Worm (Caenorhabditis elegans) whole organism, L1 larva: ENCODE results near the gene srd-11.

Experiments
- C16A3.4 ChIP-seq: fragments of 150-350 bp; optimal IDR thresholded peaks from 2 replicates; lab custom pipeline; 2014; ENCODE audit warnings: missing biosample characterization, missing genetic modification characterization
- aha-1 ChIP-seq: fragments of 150-350 bp; optimal IDR thresholded peaks from 2 replicates; lab custom pipeline; 2014; ENCODE audit warnings: missing biosample characterization, missing genetic modification characterization
- alr-1 ChIP-seq: fragments of 200-800 bp; sonication (Bioruptor generic); optimal IDR thresholded peaks from 2 replicates; lab custom pipeline; 2018; ENCODE audit warnings: borderline replicate concordance, mild to moderate bottlenecking, missing genetic modification characterization, missing compliant biosample characterization
- aly-2 ChIP-seq: fragments of 150-350 bp; optimal IDR thresholded peaks from 2 replicates; lab custom pipeline; 2014; ENCODE audit warnings: missing biosample characterization, missing genetic modification characterization
- blmp-1 ChIP-seq: fragments of 150-350 bp; optimal IDR thresholded peaks from 2 replicates; lab custom pipeline; 2014; ENCODE audit warnings: missing biosample characterization, missing genetic modification characterization
- ceh-90 ChIP-seq: sonication (generic microtip); optimal IDR thresholded peaks from 2 replicates; lab custom pipeline; 2016; ENCODE audit warnings: missing genetic modification characterization, missing compliant biosample characterization
- ces-1 ChIP-seq: fragments of 150-350 bp; optimal IDR thresholded peaks from 2 replicates; lab custom pipeline; 2014; ENCODE audit warnings: missing biosample characterization, missing genetic modification reagents, missing genetic modification characterization
- dpl-1 ChIP-seq, 3 experiments: fragments of 150-350 bp in 2 of 3; sonication (generic microtip) in 1 of 3; optimal IDR thresholded peaks; 2 replicates each; lab custom pipeline; 2014 to 2017; ENCODE audit warnings: missing biosample characterization in 3 of 3, missing genetic modification characterization in 3 of 3, missing genetic modification reagents in 3 of 3
- dsc-1 ChIP-seq: sonication (generic microtip); optimal IDR thresholded peaks from 2 replicates; lab custom pipeline; 2016; ENCODE audit warnings: mild to moderate bottlenecking, missing genetic modification characterization, missing compliant biosample characterization
- egl-27 ChIP-seq, 2 experiments: fragments of 150-350 bp in 1 of 2; sonication (generic microtip); optimal IDR thresholded peaks; 3 replicates each; lab custom pipeline; 2017 to 2018; ENCODE audit warnings: missing biosample characterization in 2 of 2, missing genetic modification characterization in 2 of 2, missing genetic modification reagents in 2 of 2
- elt-2 ChIP-seq: sonication (generic microtip); optimal IDR thresholded peaks from 2 replicates; lab custom pipeline; 2016; ENCODE audit warnings: missing genetic modification characterization, mild to moderate bottlenecking, inconsistent platforms, missing compliant biosample characterization, missing genetic modification reagents
- irx-1 ChIP-seq: sonication (generic microtip); optimal IDR thresholded peaks from 2 replicates; lab custom pipeline; 2016; ENCODE audit warnings: missing genetic modification characterization, missing compliant biosample characterization
- lin-13 ChIP-seq: fragments of 150-350 bp; optimal IDR thresholded peaks from 2 replicates; lab custom pipeline; 2014; ENCODE audit warnings: missing biosample characterization, missing genetic modification reagents, missing genetic modification characterization
- lir-3 ChIP-seq: sonication (generic microtip); optimal IDR thresholded peaks from 2 replicates; lab custom pipeline; 2016; ENCODE audit warnings: mild to moderate bottlenecking, missing genetic modification characterization, moderate library complexity, missing compliant biosample characterization; ENCODE audit not compliant: poor library complexity
- lsy-2 ChIP-seq, 2 experiments: fragments of 150-350 bp; optimal IDR thresholded peaks; 2 replicates each; lab custom pipeline; 2014; ENCODE audit warnings: missing biosample characterization in 2 of 2, missing genetic modification characterization in 2 of 2
- mdl-1 ChIP-seq, 2 experiments: fragments of 150-350 bp; optimal IDR thresholded peaks; 2 replicates each; lab custom pipeline; 2014 to 2017; ENCODE audit warnings: missing biosample characterization in 2 of 2, missing genetic modification characterization in 2 of 2, inconsistent platforms in 1 of 2
- nhr-28 ChIP-seq: fragments of 150-350 bp; optimal IDR thresholded peaks from 2 replicates; lab custom pipeline; 2014; ENCODE audit warnings: missing biosample characterization, missing genetic modification characterization
- nhr-71 ChIP-seq: sonication (generic microtip); optimal IDR thresholded peaks from 2 replicates; lab custom pipeline; 2016; ENCODE audit warnings: mild to moderate bottlenecking, missing genetic modification characterization, moderate library complexity, missing compliant biosample characterization
- nhr-77 ChIP-seq: fragments of 150-350 bp; optimal IDR thresholded peaks from 2 replicates; lab custom pipeline; 2014; ENCODE audit warnings: missing biosample characterization, missing genetic modification characterization
- nhr-85 ChIP-seq: sonication (generic microtip); peaks from one replicate; lab custom pipeline; 2016; ENCODE audit warnings: missing genetic modification characterization, inconsistent platforms, missing compliant biosample characterization
- pag-3 ChIP-seq: sonication (generic microtip); optimal IDR thresholded peaks from 2 replicates; lab custom pipeline; 2017; ENCODE audit warnings: missing genetic modification characterization, mild to moderate bottlenecking, missing compliant biosample characterization, antibody characterized with exemption, borderline replicate concordance; ENCODE audit not compliant: insufficient read depth
- rnt-1 ChIP-seq: sonication (generic microtip); optimal IDR thresholded peaks from 2 replicates; lab custom pipeline; 2016; ENCODE audit warnings: mild to moderate bottlenecking, missing genetic modification characterization, moderate library complexity, missing compliant biosample characterization
- snu-23 ChIP-seq: sonication (generic microtip); optimal IDR thresholded peaks from 2 replicates; lab custom pipeline; 2016; ENCODE audit warnings: missing genetic modification characterization, missing compliant biosample characterization
- tbx-2 ChIP-seq: sonication (generic microtip); optimal IDR thresholded peaks from 2 replicates; lab custom pipeline; 2016; ENCODE audit warnings: missing genetic modification characterization, missing compliant biosample characterization
- tlp-1 ChIP-seq: fragments of 150-350 bp; optimal IDR thresholded peaks from 2 replicates; lab custom pipeline; 2014; ENCODE audit warnings: missing biosample characterization, missing genetic modification characterization
- unc-30 ChIP-seq: sonication (generic microtip); optimal IDR thresholded peaks from 2 replicates; lab custom pipeline; 2017; ENCODE audit warnings: missing biosample characterization, missing genetic modification characterization
- unc-62 ChIP-seq: fragments of 150-350 bp; optimal IDR thresholded peaks from 2 replicates; lab custom pipeline; 2014; ENCODE audit warnings: missing biosample characterization, missing genetic modification reagents, missing genetic modification characterization
- unc-98 ChIP-seq: fragments of 200-800 bp; sonication (Bioruptor generic); IDR thresholded peaks from 2 replicates; pipeline ENCODE4 v1.3.6; 2022; ENCODE audit warnings: missing genetic modification characterization, missing compliant biosample characterization
- zag-1 ChIP-seq: fragments of 150-350 bp; optimal IDR thresholded peaks from 2 replicates; lab custom pipeline; 2014; ENCODE audit warnings: missing biosample characterization, missing genetic modification characterization
- ztf-4 ChIP-seq: fragments of 150-350 bp; optimal IDR thresholded peaks from 2 replicates; lab custom pipeline; 2014; ENCODE audit warnings: missing biosample characterization, missing genetic modification characterization

The srd-11 gene

DNA sequence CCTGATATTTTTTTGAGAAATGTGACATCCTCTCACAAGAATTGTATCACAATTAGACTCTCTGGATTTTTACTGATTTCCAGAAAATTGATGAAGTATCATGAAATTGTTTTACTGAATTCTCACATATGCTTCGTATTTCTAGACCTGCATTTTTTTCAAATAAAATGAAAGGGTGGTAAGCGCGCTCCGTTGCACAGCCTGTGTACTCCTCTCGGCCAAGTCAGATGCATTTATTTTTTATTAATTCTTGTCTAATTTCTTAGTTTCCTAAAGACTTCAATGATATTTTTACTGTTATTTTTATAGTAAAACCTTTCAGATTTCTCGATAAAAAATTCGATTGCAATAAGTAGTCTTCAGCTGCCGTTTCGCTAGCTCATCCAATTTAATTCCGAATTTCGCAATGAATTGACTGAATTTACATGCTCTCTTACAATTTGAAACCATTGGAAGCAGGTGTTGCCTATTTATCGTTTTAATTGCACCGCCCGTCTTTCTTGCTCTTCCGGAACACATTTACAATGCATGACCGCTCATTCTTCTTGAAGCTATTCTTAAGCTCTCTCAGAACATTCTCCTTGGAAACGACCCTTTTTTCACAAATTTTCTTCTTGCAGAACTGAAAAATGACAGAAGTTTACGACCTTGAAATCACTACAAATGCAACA, 28.0 kb downstream of the srd-11 start, which contains the start of gene tbcb-1 (continued):
- no peak for TF ChIP-seq zag-1 (tag; lab: Kevin White, UChicago)
- no peak for TF ChIP-seq aly-2 (tag; lab: Kevin White, UChicago)
- TF ChIP-seq snu-23, result peak; percentile 56
- TF ChIP-seq nhr-77 (tag; lab: Kevin White, UChicago), result no peak
- TF ChIP-seq tlp-1 (tag; lab: Kevin White, UChicago), result no peak
- peak; percentile 37 for TF ChIP-seq blmp-1 (tag; lab: Kevin White, UChicago)
- TF ChIP-seq nhr-71 (tag; lab: Kevin White, UChicago), result peak; percentile 66
- peak; percentile 37 for TF ChIP-seq tbx-2 (tag; lab: Kevin White, UChicago)
- TF ChIP-seq pag-3 (tag; lab: Kevin White, UChicago), result no peak
- TF ChIP-seq ces-1 (GFP tag; lab: Kevin White, UChicago), result no peak
- TF ChIP-seq dpl-1 (GFP tag; optimal IDR thresholded peaks at IDR 0.05; lab: Kevin White, UChicago), result peak; percentile 33 to 74 (median 65)
- TF ChIP-seq rnt-1 (tag; lab: Kevin White, UChicago), result peak; percentile 58

DNA sequence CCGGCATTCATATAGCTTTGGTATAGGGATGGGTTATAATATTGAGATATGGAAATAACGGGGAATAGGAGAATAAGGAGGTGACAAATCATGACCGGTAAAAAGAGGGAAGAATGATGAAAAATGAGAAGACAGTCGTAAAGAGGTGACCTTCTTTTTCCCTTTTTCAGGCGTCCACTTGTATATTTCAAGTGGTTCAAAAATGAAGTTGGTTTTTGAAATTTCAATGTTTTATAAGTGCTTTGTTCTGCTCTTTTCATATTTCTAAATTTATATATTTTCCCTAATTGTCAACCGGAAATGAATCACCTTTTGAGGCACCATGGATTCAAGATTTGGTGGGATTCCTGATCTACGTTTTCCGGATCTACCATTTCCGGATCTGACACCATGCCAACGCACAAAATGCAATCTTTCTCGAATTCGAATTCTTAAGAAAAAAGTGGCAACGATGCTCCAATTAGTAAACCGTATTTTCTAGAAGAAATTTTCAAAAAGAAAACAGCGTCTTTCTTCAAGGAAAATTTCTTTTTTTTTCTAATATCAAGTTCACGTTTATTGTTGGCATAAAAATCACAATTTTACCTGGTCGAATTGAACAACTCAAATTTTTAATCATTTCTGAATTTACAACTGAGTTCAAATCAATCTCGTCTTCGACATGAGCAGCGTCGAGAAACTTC, 30.0 kb downstream of the srd-11 start, which contains the start of the genes F53F4.2 and F53F4.18:
F53F4.2 (minus strand) TSS at position 101 of the 683 bp plus-strand sequence.
F53F4.18 (plus strand) TSS at position 633 of the 683 bp plus-strand sequence.
- no peak for TF ChIP-seq irx-1 (tag; lab: Kevin White, UChicago)
- no peak for TF ChIP-seq unc-30 (tag; lab: Kevin White, UChicago)
- TF ChIP-seq unc-98 (GFP tag; lab: Robert Waterston, UW), result no peak
- no peak for TF ChIP-seq C16A3.4 (tag; lab: Kevin White, UChicago)
- TF ChIP-seq ceh-90 (tag; lab: Kevin White, UChicago), result no peak
- no peak for TF ChIP-seq snu-23
- TF ChIP-seq lsy-2 (tag; optimal IDR thresholded peaks at IDR 0.05; lab: Kevin White, UChicago), result no peak
- no peak for TF ChIP-seq aha-1
- TF ChIP-seq nhr-28 (tag; lab: Kevin White, UChicago), result no peak
- TF ChIP-seq lir-3, result no peak

DNA sequence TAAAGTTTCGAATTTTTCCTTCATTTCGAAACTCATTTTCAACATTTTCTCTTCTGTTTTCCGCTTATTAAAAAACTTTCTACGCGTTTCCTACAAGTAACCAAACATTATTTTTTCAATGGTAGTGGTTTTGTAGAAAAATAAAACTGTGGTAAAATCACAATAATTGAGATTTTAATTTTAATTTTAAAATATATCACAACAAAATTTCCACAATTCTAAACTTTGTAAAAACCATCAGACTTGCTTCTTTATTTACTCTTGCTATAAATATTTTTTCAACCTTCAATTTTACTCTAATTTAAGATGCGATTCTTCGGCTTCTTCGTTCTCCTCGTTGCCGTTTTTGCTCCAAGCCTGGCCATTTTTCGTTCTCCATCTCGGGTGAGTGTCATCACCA, 31.8 kb downstream of the srd-11 start, which contains the start of gene F53F4.17:
F53F4.17 (plus strand) TSS at position 301 of the 400 bp plus-strand sequence.
- no peak for TF ChIP-seq unc-62
- TF ChIP-seq, all 84 proteins: peak for 0

DNA sequence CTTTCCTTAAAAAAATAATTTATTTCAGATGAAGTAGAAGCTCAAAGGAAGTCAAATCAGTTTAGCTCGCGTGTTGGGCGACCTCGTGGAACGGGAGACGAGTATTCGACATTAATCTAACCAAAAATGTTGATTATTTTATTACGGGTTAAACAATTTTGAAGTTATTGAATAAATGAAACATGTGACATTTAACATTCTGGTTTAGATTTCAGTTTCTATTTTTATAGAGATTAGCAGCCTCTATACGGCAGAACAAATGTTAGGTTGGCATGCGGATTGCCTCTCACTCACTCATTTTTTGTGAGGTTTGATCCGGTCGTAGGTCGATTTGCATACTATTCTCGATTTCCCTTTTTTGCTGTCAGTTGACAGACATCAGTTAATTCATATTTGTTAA, 35.2 kb downstream of the srd-11 start, which contains the start of gene F53F4.1:
F53F4.1 (plus strand) TSS at position 301 of the 400 bp plus-strand sequence.
- TF ChIP-seq nhr-85 (tag; lab: Kevin White, UChicago) (no peak), egl-27 (tag; optimal IDR thresholded peaks at IDR 0.05; lab: Kevin White, UChicago) (no peak), ztf-4 (no peak), tbx-2 (tag; lab: Kevin White, UChicago) (no peak), mdl-1 (tag; optimal IDR thresholded peaks at IDR 0.05; lab: Kevin White, UChicago) (no peak), alr-1 (tag; lab: Kevin White, UChicago) (no peak), lsy-2 (tag; optimal IDR thresholded peaks at IDR 0.05; lab: Kevin White, UChicago) (no peak), lin-13 (GFP tag; lab: Kevin White, UChicago) (no peak)

DNA sequence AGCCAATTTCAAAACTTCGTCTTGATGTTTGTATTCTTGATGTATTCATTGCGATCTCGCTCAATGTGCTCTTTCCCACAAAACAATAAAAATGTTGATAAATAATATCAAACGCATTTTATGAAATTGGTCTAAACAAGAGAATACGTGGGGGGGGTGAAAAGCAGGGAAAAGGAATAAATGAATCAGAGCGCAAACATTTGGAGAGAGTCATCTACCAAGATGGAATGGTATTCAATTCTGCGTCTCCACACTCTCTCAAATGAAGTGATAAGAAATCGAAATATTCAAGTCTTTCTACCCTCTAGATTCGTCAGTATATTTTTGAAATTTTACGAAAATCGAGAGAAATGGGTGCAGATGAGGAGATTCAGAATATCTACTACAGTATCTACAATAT, 39.0 kb downstream of the srd-11 start, which contains the start of gene C50B8.5:
C50B8.5 (plus strand) TSS at position 273 of the 400 bp plus-strand sequence.
- TF ChIP-seq dsc-1 (tag; lab: Kevin White, UChicago) (no peak), elt-2 (peak; percentile 42)
